Fruit fly (Drosophila melanogaster) whole organism, prepupa: Measurements from ENCODE around the gene CG31751.
A peak's percentile ranks its signal among the peaks of the same experiment; 100 is the strongest.

Experiments used
- CG10631 ChIP-seq: fragments of 200-800 bp; sonication (Bioruptor generic); optimal IDR thresholded peaks from 2 replicates; lab custom pipeline; 2016; ENCODE audit warnings: missing biosample characterization, missing genetic modification characterization
- CG10669 ChIP-seq: fragments of 200-800 bp; sonication (Bioruptor generic); optimal IDR thresholded peaks from 3 replicates; lab custom pipeline; 2018; ENCODE audit warnings: missing biosample characterization, mild to moderate bottlenecking, missing genetic modification characterization, moderate library complexity
- CG15336 ChIP-seq: fragments of 200-800 bp; sonication (Bioruptor generic); IDR thresholded peaks from 2 replicates; pipeline ENCODE4 v1.3.6; 2022; ENCODE audit warnings: missing biosample characterization, missing genetic modification characterization
- CG1621 ChIP-seq: fragments of 200-800 bp; sonication (Bioruptor generic); optimal IDR thresholded peaks from 3 replicates; lab custom pipeline; 2018; ENCODE audit warnings: missing biosample characterization, mild to moderate bottlenecking, missing genetic modification characterization
- CG3032 ChIP-seq: fragments of 200-800 bp; optimal IDR thresholded peaks from 2 replicates; lab custom pipeline; 2019; ENCODE audit warnings: missing biosample characterization, mild to moderate bottlenecking, missing genetic modification characterization, moderate library complexity
- CG31627 ChIP-seq: fragments of 200-800 bp; sonication (Bioruptor generic); optimal IDR thresholded peaks from 3 replicates; lab custom pipeline; 2016; ENCODE audit warnings: missing biosample characterization, missing genetic modification characterization
- CG32006 ChIP-seq: fragments of 200-800 bp; sonication (Bioruptor generic); optimal IDR thresholded peaks from 3 replicates; lab custom pipeline; 2017; ENCODE audit warnings: missing biosample characterization, mild to moderate bottlenecking, missing genetic modification characterization
- CG3919 ChIP-seq: fragments of 200-800 bp; sonication (Bioruptor generic); optimal IDR thresholded peaks from 3 replicates; lab custom pipeline; 2016; ENCODE audit warnings: missing biosample characterization, missing genetic modification characterization
- CG4318 ChIP-seq: fragments of 200-800 bp; sonication (Bioruptor generic); optimal IDR thresholded peaks from 3 replicates; lab custom pipeline; 2017; ENCODE audit warnings: missing biosample characterization, mild to moderate bottlenecking, missing genetic modification characterization
- CG6163 ChIP-seq: fragments of 200-800 bp; sonication (Bioruptor generic); IDR thresholded peaks from 3 replicates; pipeline ENCODE4 v1.3.6; 2022; ENCODE audit warnings: missing biosample characterization, missing genetic modification characterization
- CG6276 ChIP-seq: fragments of 200-800 bp; sonication (Bioruptor generic); optimal IDR thresholded peaks from 2 replicates; lab custom pipeline; 2017; ENCODE audit warnings: missing biosample characterization, mild to moderate bottlenecking, missing genetic modification characterization
- CG6792 ChIP-seq: fragments of 200-800 bp; sonication (Bioruptor generic); optimal IDR thresholded peaks from 3 replicates; lab custom pipeline; 2016; ENCODE audit warnings: missing biosample characterization, missing genetic modification characterization
- CG8119 ChIP-seq: fragments of 200-800 bp; sonication (Bioruptor generic); IDR thresholded peaks from 3 replicates; pipeline ENCODE4 v1.3.6; 2022; ENCODE audit warnings: missing biosample characterization, missing genetic modification characterization
- CG9139 ChIP-seq: fragments of 200-800 bp; sonication (Bioruptor generic); optimal IDR thresholded peaks from 3 replicates; lab custom pipeline; 2017; ENCODE audit warnings: missing biosample characterization, mild to moderate bottlenecking, missing genetic modification characterization
- Eip75B ChIP-seq: fragments of 200-800 bp; sonication (Bioruptor generic); optimal IDR thresholded peaks from 3 replicates; lab custom pipeline; 2016; ENCODE audit warnings: missing biosample characterization, missing genetic modification characterization
- Eip78C ChIP-seq: fragments of 200-800 bp; sonication (Bioruptor generic); peaks from one replicate; lab custom pipeline; 2016; ENCODE audit warnings: missing biosample characterization, missing genetic modification characterization
- Eip93F ChIP-seq: fragments of 200-800 bp; sonication (Bioruptor generic); optimal IDR thresholded peaks from 2 replicates; lab custom pipeline; 2016; ENCODE audit warnings: missing biosample characterization, mild to moderate bottlenecking, missing genetic modification characterization
- Ets21C ChIP-seq: fragments of 200-800 bp; sonication (Bioruptor generic); optimal IDR thresholded peaks from 3 replicates; lab custom pipeline; 2016; ENCODE audit warnings: missing biosample characterization, missing genetic modification characterization
- Ets96B ChIP-seq: fragments of 200-800 bp; optimal IDR thresholded peaks from 2 replicates; lab custom pipeline; 2019; ENCODE audit warnings: missing biosample characterization, mild to moderate bottlenecking, missing genetic modification characterization, moderate library complexity
- Hr38 ChIP-seq: sonication (Bioruptor generic); optimal IDR thresholded peaks from 2 replicates; lab custom pipeline; 2016; ENCODE audit warnings: missing biosample characterization, missing genetic modification characterization
- Hr4 ChIP-seq: fragments of 200-800 bp; sonication (Bioruptor generic); optimal IDR thresholded peaks from 3 replicates; lab custom pipeline; 2016; ENCODE audit warnings: missing biosample characterization, missing genetic modification characterization
- Met ChIP-seq: fragments of 200-800 bp; sonication (Bioruptor generic); optimal IDR thresholded peaks from 3 replicates; lab custom pipeline; 2016; ENCODE audit warnings: missing biosample characterization, missing genetic modification characterization
- Sox102F ChIP-seq: fragments of 200-800 bp; sonication (Bioruptor generic); optimal IDR thresholded peaks from 2 replicates; lab custom pipeline; 2016; ENCODE audit warnings: missing biosample characterization, mild to moderate bottlenecking, missing genetic modification characterization
- achi ChIP-seq: fragments of 200-800 bp; sonication (Bioruptor generic); optimal IDR thresholded peaks from 3 replicates; lab custom pipeline; 2016; ENCODE audit warnings: missing biosample characterization, missing genetic modification characterization
- acj6 ChIP-seq: fragments of 200-800 bp; sonication (Bioruptor generic); optimal IDR thresholded peaks from 3 replicates; lab custom pipeline; 2016; ENCODE audit warnings: missing biosample characterization, missing genetic modification characterization
- cyc ChIP-seq: fragments of 200-800 bp; sonication (Bioruptor generic); optimal IDR thresholded peaks from 3 replicates; lab custom pipeline; 2016; ENCODE audit warnings: missing biosample characterization, missing genetic modification characterization
- dac ChIP-seq: fragments of 200-800 bp; sonication (Bioruptor generic); optimal IDR thresholded peaks from 2 replicates; lab custom pipeline; 2017; ENCODE audit warnings: missing biosample characterization, mild to moderate bottlenecking, missing genetic modification characterization
- eg ChIP-seq: fragments of 200-800 bp; sonication (Bioruptor generic); IDR thresholded peaks from 3 replicates; pipeline ENCODE4 v1.3.6; 2022; ENCODE audit warnings: missing biosample characterization, missing genetic modification characterization
- fd85E ChIP-seq: fragments of 200-800 bp; sonication (Bioruptor generic); optimal IDR thresholded peaks from 3 replicates; lab custom pipeline; 2016; ENCODE audit warnings: missing biosample characterization, missing genetic modification characterization
- fkh ChIP-seq: fragments of 200-800 bp; sonication (Bioruptor generic); optimal IDR thresholded peaks from 3 replicates; lab custom pipeline; 2017; ENCODE audit warnings: missing biosample characterization, mild to moderate bottlenecking, missing genetic modification characterization, moderate library complexity
- salr ChIP-seq, 2 experiments: fragments of 200-800 bp; sonication (Bioruptor generic); optimal IDR thresholded peaks; 3 replicates each; lab custom pipeline; 2016 to 2018; ENCODE audit warnings: missing biosample characterization in 2 of 2, missing genetic modification characterization in 2 of 2, mild to moderate bottlenecking in 1 of 2
- ss ChIP-seq, 2 experiments: fragments of 200-800 bp; sonication (Bioruptor generic); optimal IDR thresholded peaks; 2 replicates in 1 of 2; 3 replicates in 1 of 2; lab custom pipeline; 2017 to 2018; ENCODE audit warnings: mild to moderate bottlenecking in 2 of 2, missing biosample characterization in 2 of 2, missing genetic modification characterization in 2 of 2, moderate library complexity in 1 of 2
- svp ChIP-seq: fragments of 200-800 bp; sonication (Bioruptor generic); peaks from one replicate; lab custom pipeline; 2016; ENCODE audit warnings: missing biosample characterization, missing genetic modification characterization
- topi ChIP-seq: fragments of 200-800 bp; sonication (Bioruptor generic); optimal IDR thresholded peaks from 3 replicates; lab custom pipeline; 2016; ENCODE audit warnings: missing biosample characterization, missing genetic modification characterization
- vri ChIP-seq: fragments of 200-800 bp; sonication (Bioruptor generic); optimal IDR thresholded peaks from 3 replicates; lab custom pipeline; 2016; ENCODE audit warnings: missing biosample characterization, mild to moderate bottlenecking, missing genetic modification characterization

Gene CG31751

dm6 chr2L:18628104-18628503 lies 48.9 kb upstream of the CG31751 start (continued):
- TF ChIP-seq CG8119 (GFP tag; lab: Robert Waterston, UW) (peak; percentile 89), cyc (peak; percentile 47), Ets96B (tag; lab: Kevin White, UChicago) (peak; percentile 59), CG9139 (GFP tag; lab: Kevin White, UChicago) (no peak), ss (GFP tag; optimal IDR thresholded peaks at IDR 0.05; lab: Kevin White, UChicago) (no peak), achi (GFP tag; lab: Kevin White, UChicago) (peak; percentile 59), dac (no peak), fkh (GFP tag; lab: Kevin White, UChicago) (no peak), CG6792 (peak; percentile 60), CG1621 (peak; percentile 10), vri (GFP tag; lab: Kevin White, UChicago) (peak; percentile 66), CG6163 (GFP tag; lab: Robert Waterston, UW) (peak; percentile 79), Eip75B (GFP tag; lab: Kevin White, UChicago) (peak; percentile 77), fd85E (GFP tag; lab: Kevin White, UChicago) (no peak), eg (GFP tag; lab: Robert Waterston, UW) (peak; percentile 81), CG3032 (tag; lab: Kevin White, UChicago) (peak; percentile 28), CG15336 (GFP tag; lab: Robert Waterston, UW) (peak; percentile 87)

- TF ChIP-seq svp (GFP tag; lab: Kevin White, UChicago) (peak; percentile 84), CG10669 (no peak), Ets21C (no peak), salr (GFP tag; optimal IDR thresholded peaks at IDR 0.05; lab: Kevin White, UChicago) (no peak), fkh (GFP tag; lab: Kevin White, UChicago) (no peak), Eip78C (GFP tag; lab: Kevin White, UChicago) (peak; percentile 38)
Measured at dm6 chr2L:18629144-18629543, 47.9 kb upstream of the CG31751 start.

- TF ChIP-seq CG6276 (no peak), Sox102F (GFP tag; lab: Kevin White, UChicago) (no peak), svp (GFP tag; lab: Kevin White, UChicago) (peak; percentile 85), vri (GFP tag; lab: Kevin White, UChicago) (peak; percentile 73), Eip93F (GFP tag; lab: Kevin White, UChicago) (peak; percentile 49), CG3919 (no peak), Hr4 (GFP tag; lab: Kevin White, UChicago) (no peak), eg (GFP tag; lab: Robert Waterston, UW) (no peak), Hr38 (GFP tag; lab: Kevin White, UChicago) (no peak), acj6 (GFP tag; lab: Kevin White, UChicago) (no peak), CG10669 (no peak), topi (no peak)
Measured at dm6 chr2L:18630611-18631221, 46.3 kb upstream of the CG31751 start.

dm6 chr2L:18632389-18632788 lies 44.6 kb upstream of the CG31751 start:
- no peak for TF ChIP-seq CG6163 (GFP tag; lab: Robert Waterston, UW)
- no peak for TF ChIP-seq cyc
- TF ChIP-seq CG15336 (GFP tag; lab: Robert Waterston, UW), result no peak
- TF ChIP-seq CG32006 (GFP tag; lab: Kevin White, UChicago), result no peak
- no peak for TF ChIP-seq Met (GFP tag; lab: Kevin White, UChicago)
- TF ChIP-seq CG31627 (GFP tag; lab: Kevin White, UChicago), result no peak

dm6 chr2L:18638945-18639344 lies 38.1 kb upstream of the CG31751 start:
- no peak for TF ChIP-seq CG4318
- TF ChIP-seq CG31627 (GFP tag; lab: Kevin White, UChicago), result no peak
- TF ChIP-seq Eip75B (GFP tag; lab: Kevin White, UChicago), result no peak
- peak; percentile 50 for TF ChIP-seq CG32006 (GFP tag; lab: Kevin White, UChicago)
- TF ChIP-seq CG10631 (GFP tag; lab: Kevin White, UChicago), result no peak
- TF ChIP-seq eg (GFP tag; lab: Robert Waterston, UW), result peak; percentile 40; the same call in 1 of the 3 replicates
- TF ChIP-seq CG8119 (GFP tag; lab: Robert Waterston, UW), result 0 out of 3 replicates have a peak, but pooled peaks have one; percentile 27
- peak; percentile 31 for TF ChIP-seq Hr4 (GFP tag; lab: Kevin White, UChicago)
- 0 out of 2 replicates have a peak, but pooled peaks have one; percentile 32 for TF ChIP-seq CG15336 (GFP tag; lab: Robert Waterston, UW)
- peak; percentile 16; the same call in 1 of the 3 replicates for TF ChIP-seq CG6163 (GFP tag; lab: Robert Waterston, UW)
- peak; percentile 65 for TF ChIP-seq Eip78C (GFP tag; lab: Kevin White, UChicago)
